Worm (Caenorhabditis elegans) whole organism, L1 larva: ENCODE results near the gene asm-1.

Experiments
- C04F5.9 ChIP-seq: sonication (generic microtip); optimal IDR thresholded peaks from 2 replicates; lab custom pipeline; 2016; ENCODE audit warnings: missing genetic modification characterization, missing compliant biosample characterization
- C34B4.2 ChIP-seq: sonication (generic microtip); optimal IDR thresholded peaks from 2 replicates; lab custom pipeline; 2017; ENCODE audit warnings: mild to moderate bottlenecking, missing genetic modification characterization, missing compliant biosample characterization
- alr-1 ChIP-seq: fragments of 200-800 bp; sonication (Bioruptor generic); optimal IDR thresholded peaks from 2 replicates; lab custom pipeline; 2018; ENCODE audit warnings: borderline replicate concordance, mild to moderate bottlenecking, missing genetic modification characterization, missing compliant biosample characterization
- aly-2 ChIP-seq: fragments of 150-350 bp; optimal IDR thresholded peaks from 2 replicates; lab custom pipeline; 2014; ENCODE audit warnings: missing biosample characterization, missing genetic modification characterization
- dpl-1 ChIP-seq, 3 experiments: fragments of 150-350 bp in 2 of 3; sonication (generic microtip) in 1 of 3; optimal IDR thresholded peaks; 2 replicates each; lab custom pipeline; 2014 to 2017; ENCODE audit warnings: missing biosample characterization in 3 of 3, missing genetic modification characterization in 3 of 3, missing genetic modification reagents in 3 of 3
- dsc-1 ChIP-seq: sonication (generic microtip); optimal IDR thresholded peaks from 2 replicates; lab custom pipeline; 2016; ENCODE audit warnings: mild to moderate bottlenecking, missing genetic modification characterization, missing compliant biosample characterization
- efl-3 ChIP-seq: fragments of 200-800 bp; sonication (Bioruptor generic); optimal IDR thresholded peaks from 2 replicates; lab custom pipeline; 2018; ENCODE audit warnings: mild to moderate bottlenecking, missing genetic modification characterization, missing compliant biosample characterization
- egl-13 ChIP-seq: sonication (generic microtip); optimal IDR thresholded peaks from 2 replicates; lab custom pipeline; 2016; ENCODE audit warnings: missing genotype, missing genetic modification reagents, missing genetic modification characterization, missing compliant biosample characterization
- elt-2 ChIP-seq: sonication (generic microtip); optimal IDR thresholded peaks from 2 replicates; lab custom pipeline; 2016; ENCODE audit warnings: missing genetic modification characterization, mild to moderate bottlenecking, inconsistent platforms, missing compliant biosample characterization, missing genetic modification reagents
- jun-1 ChIP-seq: fragments of 150-350 bp; optimal IDR thresholded peaks from 2 replicates; lab custom pipeline; 2014; ENCODE audit warnings: missing biosample characterization, missing genetic modification reagents, missing genetic modification characterization
- lin-15B ChIP-seq: fragments of 150-350 bp; sonication (generic microtip); optimal IDR thresholded peaks from 3 replicates; lab custom pipeline; 2014; ENCODE audit warnings: missing biosample characterization, missing genetic modification characterization
- lin-35 ChIP-seq, 2 experiments: fragments of 150-350 bp; optimal IDR thresholded peaks; 2 replicates each; lab custom pipeline; 2014; ENCODE audit warnings: missing biosample characterization in 2 of 2, missing genetic modification characterization in 2 of 2, missing genetic modification reagents in 2 of 2
- lin-39 ChIP-seq: fragments of 150-350 bp; optimal IDR thresholded peaks from 2 replicates; lab custom pipeline; 2014; ENCODE audit warnings: missing biosample characterization, missing genetic modification reagents, missing genetic modification characterization
- mep-1 ChIP-seq: fragments of 150-350 bp; optimal IDR thresholded peaks from 2 replicates; lab custom pipeline; 2014; ENCODE audit warnings: missing biosample characterization, missing genetic modification characterization
- nhr-237 ChIP-seq: fragments of 150-350 bp; optimal IDR thresholded peaks from 2 replicates; lab custom pipeline; 2014; ENCODE audit warnings: missing biosample characterization, missing genetic modification characterization
- nhr-47 ChIP-seq: sonication (generic microtip); optimal IDR thresholded peaks from 2 replicates; lab custom pipeline; 2016; ENCODE audit warnings: mild to moderate bottlenecking, missing genetic modification characterization, moderate library complexity, missing compliant biosample characterization
- rnt-1 ChIP-seq: sonication (generic microtip); optimal IDR thresholded peaks from 2 replicates; lab custom pipeline; 2016; ENCODE audit warnings: mild to moderate bottlenecking, missing genetic modification characterization, moderate library complexity, missing compliant biosample characterization
- zag-1 ChIP-seq: fragments of 150-350 bp; optimal IDR thresholded peaks from 2 replicates; lab custom pipeline; 2014; ENCODE audit warnings: missing biosample characterization, missing genetic modification characterization
- ztf-4 ChIP-seq: fragments of 150-350 bp; optimal IDR thresholded peaks from 2 replicates; lab custom pipeline; 2014; ENCODE audit warnings: missing biosample characterization, missing genetic modification characterization

asm-1 gene

DNA sequence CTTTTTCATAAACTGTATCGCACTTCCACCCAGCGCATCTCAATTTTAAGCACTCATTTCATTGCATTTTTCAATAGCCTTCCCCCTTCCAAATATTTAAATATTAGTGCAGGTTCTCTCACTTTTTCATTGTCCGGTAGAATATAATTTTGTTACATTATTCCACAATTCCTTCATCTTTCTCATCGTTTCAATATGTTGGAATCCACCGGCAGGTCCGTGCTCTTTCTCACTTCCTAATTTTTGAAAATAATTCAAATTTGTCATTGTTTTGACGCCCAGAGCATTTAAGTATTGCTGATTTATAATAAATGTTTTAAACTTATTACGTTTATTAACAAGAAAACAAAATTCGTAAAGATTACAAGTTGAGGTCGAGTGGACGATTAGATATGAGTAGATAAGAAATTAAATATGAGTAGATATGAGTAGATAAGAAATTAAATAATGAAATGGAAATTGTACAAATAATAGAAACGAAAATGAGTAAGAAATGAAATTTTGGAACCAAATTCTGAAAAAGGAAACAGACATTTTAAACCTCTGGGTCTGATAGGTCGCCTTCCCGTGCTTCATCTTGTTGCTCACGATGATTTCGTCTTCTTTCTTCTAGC, 45.3 kb downstream of the asm-1 start:
- TF ChIP-seq C04F5.9 (no peak), dpl-1 (GFP tag; optimal IDR thresholded peaks at IDR 0.05; lab: Kevin White, UChicago) (no peak), zag-1 (tag; lab: Kevin White, UChicago) (no peak), elt-2 (tag; lab: Kevin White, UChicago) (no peak), efl-3 (GFP tag; lab: Kevin White, UChicago) (no peak), jun-1 (no peak), nhr-47 (tag; lab: Kevin White, UChicago) (no peak), mep-1 (tag; lab: Kevin White, UChicago) (no peak), aly-2 (tag; lab: Kevin White, UChicago) (peak; percentile 7), lin-39 (tag; lab: Kevin White, UChicago) (no peak), alr-1 (tag; lab: Kevin White, UChicago) (no peak), rnt-1 (tag; lab: Kevin White, UChicago) (no peak), lin-35 (GFP tag; optimal IDR thresholded peaks at IDR 0.05; lab: Kevin White, UChicago) (no peak), ztf-4 (tag; lab: Kevin White, UChicago) (peak; percentile 10)

DNA sequence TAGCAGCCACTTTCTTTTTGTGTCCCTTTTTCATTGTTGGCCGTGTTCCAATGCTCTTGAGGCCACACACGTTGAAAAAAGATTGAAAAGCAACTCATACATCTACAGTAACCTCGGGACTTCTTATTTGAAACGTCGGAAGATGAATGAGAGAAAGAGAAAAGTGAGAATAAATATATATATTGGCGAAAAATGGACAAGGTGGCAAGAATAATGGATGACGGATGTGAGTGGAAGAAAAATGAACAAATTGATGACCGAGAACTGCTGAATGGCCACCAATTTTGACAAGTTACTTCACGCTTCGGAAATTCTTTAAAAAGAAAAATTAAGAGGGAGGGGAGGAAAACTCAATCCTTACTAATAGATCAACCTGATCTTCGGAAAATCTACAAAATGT, 48.3 kb downstream of the asm-1 start:
- TF ChIP-seq lin-15B (tag; lab: Kevin White, UChicago), result no peak
- TF ChIP-seq C34B4.2 (tag; lab: Kevin White, UChicago), result no peak
- TF ChIP-seq egl-13 (tag; lab: Kevin White, UChicago), result no peak
- no peak for TF ChIP-seq nhr-237
- TF ChIP-seq dsc-1 (tag; lab: Kevin White, UChicago), result no peak
